Worm (Caenorhabditis elegans): ENCODE measurements around the gene aqp-3.
"Not testable (repeated sequence)": the region's sequence is repeated elsewhere in the genome, so short reads cannot be mapped to it uniquely, and the experiment has no call there.

- not testable (repeated sequence) for TF ChIP-seq ZK546.5, skn-1, nhr-6, ceh-82 (tag; optimal IDR thresholded peaks at IDR 0.05)
Measured at ce11 chrIV:10954955-10955354, 11.3 kb downstream of the aqp-3 start, which contains the start of gene Y69E1A.4.

Data from whole organism, L4 larva.